Worm (Caenorhabditis elegans): ENCODE results near the gene C25D7.5.

The C25D7.5 gene

ce11 chrV:15052368-15052767, at the start of gene C25D7.5, which contains the start of gene fbxa-82:
TSS of gene C25D7.5 (plus strand) at chrV:15052650.
TSS of gene fbxa-82 (minus strand) at chrV:15052530.
- no peak for TF ChIP-seq tbx-2 (tag; optimal IDR thresholded peaks at IDR 0.05)
- TF ChIP-seq nhr-71 (tag; optimal IDR thresholded peaks at IDR 0.05), result no peak
- TF ChIP-seq swsn-7 (tag; optimal IDR thresholded peaks at IDR 0.05), result no peak
- no peak for TF ChIP-seq ceh-90 (tag; optimal IDR thresholded peaks at IDR 0.05)
- TF ChIP-seq unc-30 (tag; optimal IDR thresholded peaks at IDR 0.05), result no peak
- no peak for TF ChIP-seq unc-130 (tag; optimal IDR thresholded peaks at IDR 0.05)
- no peak for TF ChIP-seq alr-1 (tag; optimal IDR thresholded peaks at IDR 0.05; ENCODE audit: borderline replicate concordance)
- TF ChIP-seq tlp-1 (tag; optimal IDR thresholded peaks at IDR 0.05), result no peak
- no peak for TF ChIP-seq pax-3 (tag; optimal IDR thresholded peaks at IDR 0.05)
- TF ChIP-seq nhr-28 (tag; optimal IDR thresholded peaks at IDR 0.05), result no peak
- no peak for TF ChIP-seq ces-1 (GFP tag; optimal IDR thresholded peaks at IDR 0.05)
- TF ChIP-seq blmp-1 (tag; optimal IDR thresholded peaks at IDR 0.05), result no peak
- TF ChIP-seq nhr-12 (tag; optimal IDR thresholded peaks at IDR 0.05), result no peak

- TF ChIP-seq unc-86 (tag; optimal IDR thresholded peaks at IDR 0.05) (no peak), aly-2 (tag; optimal IDR thresholded peaks at IDR 0.05) (no peak), mef-2 (tag; optimal IDR thresholded peaks at IDR 0.05) (no peak), fkh-10 (GFP tag; optimal IDR thresholded peaks at IDR 0.05) (no peak), lin-13 (GFP tag; optimal IDR thresholded peaks at IDR 0.05) (no peak), C04F5.9 (tag; optimal IDR thresholded peaks at IDR 0.05) (no peak), pqm-1 (tag; optimal IDR thresholded peaks at IDR 0.05) (no peak), nhr-12 (tag; optimal IDR thresholded peaks at IDR 0.05) (no peak), dpl-1 (GFP tag; optimal IDR thresholded peaks at IDR 0.05) (no peak), isw-1 (GFP tag; IDR thresholded peaks at IDR 0.05) (no peak), ceh-82 (tag; optimal IDR thresholded peaks at IDR 0.05) (no peak), mdl-1 (tag; optimal IDR thresholded peaks at IDR 0.05) (no peak), Y116A8C.19 (tag; optimal IDR thresholded peaks at IDR 0.05; ENCODE audit: borderline replicate concordance) (no peak), irx-1 (tag; optimal IDR thresholded peaks at IDR 0.05) (no peak), egl-27 (tag; optimal IDR thresholded peaks at IDR 0.05) (no peak)
Measured at ce11 chrV:15004800-15005199, 47.6 kb upstream of the C25D7.5 start, which contains the start of gene hrde-2. TSS of gene hrde-2 (plus strand) at chrV:15005100.

ce11 chrV:15011560-15011959, 40.9 kb upstream of the C25D7.5 start, which contains the start of gene nmr-2:
TSS of gene nmr-2 (minus strand) at chrV:15011660.
- TF ChIP-seq elt-3 (tag; optimal IDR thresholded peaks at IDR 0.05) (no peak), ceh-82 (tag; optimal IDR thresholded peaks at IDR 0.05) (no peak), nhr-20 (tag; optimal IDR thresholded peaks at IDR 0.05) (no peak), sup-37 (GFP tag; optimal IDR thresholded peaks at IDR 0.05) (no peak), isw-1 (GFP tag; IDR thresholded peaks at IDR 0.05) (no peak), mdl-1 (tag; optimal IDR thresholded peaks at IDR 0.05) (no peak), swsn-7 (tag; optimal IDR thresholded peaks at IDR 0.05) (no peak), mep-1 (tag; optimal IDR thresholded peaks at IDR 0.05) (no peak), aha-1 (tag; optimal IDR thresholded peaks at IDR 0.05) (no peak), snpc-4 (tag; optimal IDR thresholded peaks at IDR 0.05) (no peak), grh-1 (GFP tag; IDR thresholded peaks at IDR 0.05) (no peak), fos-1 (tag; optimal IDR thresholded peaks at IDR 0.05) (no peak), mef-2 (tag; optimal IDR thresholded peaks at IDR 0.05) (no peak), nhr-71 (tag; optimal IDR thresholded peaks at IDR 0.05) (no peak), blmp-1 (tag; optimal IDR thresholded peaks at IDR 0.05) (no peak), nhr-90 (tag; optimal IDR thresholded peaks at IDR 0.05; ENCODE audit: poor library complexity) (no peak), egl-13 (tag; optimal IDR thresholded peaks at IDR 0.05) (no peak), ceh-63 (GFP tag; optimal IDR thresholded peaks at IDR 0.05) (no peak), nhr-12 (tag; optimal IDR thresholded peaks at IDR 0.05) (no peak), unc-130 (tag; optimal IDR thresholded peaks at IDR 0.05) (no peak)

Measured in whole organism, L1 larva.